Worm (Caenorhabditis elegans) whole organism, mixed stage, embryonic: ENCODE results near the gene mpst-1.

Experiments used
- bed-3 ChIP-seq: fragments of 200-800 bp; sonication (Bioruptor generic); optimal IDR thresholded peaks from 3 replicates; lab custom pipeline; 2018; ENCODE audit warnings: mild to moderate bottlenecking, missing genetic modification characterization, moderate library complexity, missing compliant biosample characterization
- blmp-1 ChIP-seq: fragments of 150-350 bp; optimal IDR thresholded peaks from 2 replicates; lab custom pipeline; 2014; ENCODE audit warnings: missing biosample characterization, missing genetic modification characterization
- ceh-39 ChIP-seq: fragments of 150-350 bp; optimal IDR thresholded peaks from 2 replicates; lab custom pipeline; 2014; ENCODE audit warnings: missing biosample characterization, missing genetic modification characterization
- ceh-43 ChIP-seq: fragments of 200-800 bp; sonication (Bioruptor generic); optimal IDR thresholded peaks from 2 replicates; lab custom pipeline; 2018; ENCODE audit warnings: mild to moderate bottlenecking, missing genetic modification characterization, moderate library complexity, missing compliant biosample characterization
- ces-1 ChIP-seq: fragments of 150-350 bp; optimal IDR thresholded peaks from 2 replicates; lab custom pipeline; 2014; ENCODE audit warnings: missing biosample characterization, missing genetic modification reagents, missing genetic modification characterization
- cnd-1 ChIP-seq: fragments of 200-800 bp; sonication (Bioruptor generic); optimal IDR thresholded peaks from 2 replicates; lab custom pipeline; 2018; ENCODE audit warnings: mild to moderate bottlenecking, missing genetic modification characterization, missing compliant biosample characterization
- drap-1 ChIP-seq: fragments of 200-800 bp; sonication (Bioruptor generic); optimal IDR thresholded peaks from 3 replicates; lab custom pipeline; 2018; ENCODE audit warnings: mild to moderate bottlenecking, missing genetic modification characterization, missing compliant biosample characterization
- elt-1 ChIP-seq: sonication (generic microtip); optimal IDR thresholded peaks from 2 replicates; lab custom pipeline; 2017; ENCODE audit warnings: missing genetic modification characterization, mild to moderate bottlenecking, missing compliant biosample characterization, antibody characterized with exemption, moderate library complexity, borderline replicate concordance; ENCODE audit not compliant: insufficient read depth
- elt-3 ChIP-seq: fragments of 150-350 bp; optimal IDR thresholded peaks from 2 replicates; lab custom pipeline; 2014; ENCODE audit warnings: missing biosample characterization, missing genetic modification characterization
- flh-1 ChIP-seq: fragments of 200-800 bp; sonication (Bioruptor generic); optimal IDR thresholded peaks from 2 replicates; lab custom pipeline; 2018; ENCODE audit warnings: mild to moderate bottlenecking, missing genetic modification characterization, moderate library complexity, missing compliant biosample characterization
- ham-2 ChIP-seq: fragments of 200-800 bp; sonication (Bioruptor generic); optimal IDR thresholded peaks from 2 replicates; lab custom pipeline; 2018; ENCODE audit warnings: mild to moderate bottlenecking, missing genetic modification characterization, missing compliant biosample characterization
- hlh-1 ChIP-seq: fragments of 150-350 bp; optimal IDR thresholded peaks from 2 replicates; lab custom pipeline; 2014; ENCODE audit warnings: missing biosample characterization, missing genetic modification reagents, missing genetic modification characterization
- lin-13 ChIP-seq: fragments of 150-350 bp; optimal IDR thresholded peaks from 2 replicates; lab custom pipeline; 2014; ENCODE audit warnings: missing biosample characterization, missing genetic modification characterization
- lin-32 ChIP-seq: fragments of 200-800 bp; sonication (Bioruptor generic); optimal IDR thresholded peaks from 2 replicates; lab custom pipeline; 2018; ENCODE audit warnings: mild to moderate bottlenecking, missing genetic modification characterization, missing compliant biosample characterization
- mab-5 ChIP-seq: fragments of 150-350 bp; optimal IDR thresholded peaks from 2 replicates; lab custom pipeline; 2014; ENCODE audit warnings: missing biosample characterization, missing genetic modification characterization
- mep-1 ChIP-seq: fragments of 150-350 bp; optimal IDR thresholded peaks from 2 replicates; lab custom pipeline; 2017; ENCODE audit warnings: missing biosample characterization, missing genetic modification reagents, missing genetic modification characterization, inconsistent platforms
- nhr-12 ChIP-seq: fragments of 150-350 bp; optimal IDR thresholded peaks from 2 replicates; lab custom pipeline; 2014; ENCODE audit warnings: missing biosample characterization, missing genetic modification characterization
- nhr-2 ChIP-seq: fragments of 150-350 bp; optimal IDR thresholded peaks from 2 replicates; lab custom pipeline; 2014; ENCODE audit warnings: missing biosample characterization, missing genetic modification characterization
- nhr-237 ChIP-seq: fragments of 150-350 bp; optimal IDR thresholded peaks from 2 replicates; lab custom pipeline; 2014; ENCODE audit warnings: missing biosample characterization, missing genetic modification characterization
- nhr-28 ChIP-seq: fragments of 150-350 bp; optimal IDR thresholded peaks from 2 replicates; lab custom pipeline; 2014; ENCODE audit warnings: missing biosample characterization, missing genetic modification characterization
- nhr-76 ChIP-seq: sonication (generic microtip); optimal IDR thresholded peaks from 2 replicates; lab custom pipeline; 2017; ENCODE audit warnings: missing biosample characterization, missing genetic modification characterization
- pha-4 ChIP-seq: fragments of 150-350 bp; optimal IDR thresholded peaks from 2 replicates; lab custom pipeline; 2018; ENCODE audit warnings: missing biosample characterization, missing genetic modification reagents, missing genetic modification characterization
- sem-2 ChIP-seq: fragments of 200-800 bp; sonication (Bioruptor generic); optimal IDR thresholded peaks from 2 replicates; lab custom pipeline; 2018; ENCODE audit warnings: mild to moderate bottlenecking, missing genetic modification characterization, missing compliant biosample characterization
- snpc-4 ChIP-seq: fragments of 150-350 bp; optimal IDR thresholded peaks from 2 replicates; lab custom pipeline; 2014; ENCODE audit warnings: missing biosample characterization, missing genetic modification characterization
- sptf-1 ChIP-seq: sonication (generic microtip); optimal IDR thresholded peaks from 2 replicates; lab custom pipeline; 2017; ENCODE audit warnings: mild to moderate bottlenecking, missing genetic modification characterization, moderate library complexity, missing compliant biosample characterization
- tbx-8 ChIP-seq: fragments of 200-800 bp; sonication (Bioruptor generic); optimal IDR thresholded peaks from 2 replicates; lab custom pipeline; 2018; ENCODE audit warnings: mild to moderate bottlenecking, missing genetic modification characterization, moderate library complexity, missing compliant biosample characterization
- unc-120 ChIP-seq: sonication (generic microtip); optimal IDR thresholded peaks from 2 replicates; lab custom pipeline; 2017; ENCODE audit warnings: missing genetic modification characterization, missing compliant biosample characterization; ENCODE audit not compliant: poor library complexity, severe bottlenecking
- unc-62 ChIP-seq: fragments of 150-350 bp; optimal IDR thresholded peaks from 2 replicates; lab custom pipeline; 2014; ENCODE audit warnings: missing biosample characterization, missing genetic modification reagents, missing genetic modification characterization
- zip-8 ChIP-seq: fragments of 150-350 bp; optimal IDR thresholded peaks from 2 replicates; lab custom pipeline; 2014; ENCODE audit warnings: missing biosample characterization, missing genetic modification characterization

Gene mpst-1

DNA sequence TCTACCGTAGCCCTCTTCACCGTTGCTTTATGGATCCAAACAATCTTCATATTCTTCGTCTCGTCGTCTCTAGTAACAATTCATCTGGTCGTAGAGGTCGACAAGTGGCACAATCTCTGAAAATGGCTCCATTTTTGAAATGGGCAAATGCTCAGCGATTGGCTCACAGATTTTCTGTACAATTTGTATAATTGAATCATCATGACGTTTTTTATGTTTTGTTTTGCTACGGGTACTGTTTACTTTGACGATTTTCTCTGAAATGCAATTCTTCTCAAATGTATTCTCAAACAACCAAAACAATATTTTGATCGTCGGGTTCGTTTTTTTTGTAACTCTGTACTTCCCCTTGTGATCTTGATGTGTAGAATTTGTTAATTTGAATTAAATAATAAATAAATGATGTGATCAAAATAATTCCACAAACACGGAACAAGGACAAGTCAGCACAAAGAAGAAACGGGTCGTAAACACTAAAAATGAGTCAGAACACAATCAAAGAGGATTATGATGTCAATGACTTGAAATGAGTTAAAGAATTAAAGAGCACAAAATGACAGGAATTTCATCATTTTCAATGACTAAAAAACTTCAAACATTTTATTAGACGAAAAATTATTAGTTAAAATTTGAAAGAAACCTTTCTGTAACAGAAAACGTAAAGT lies 35.1 kb upstream of the mpst-1 start:
- no peak for TF ChIP-seq zip-8 (tag; lab: Kevin White, UChicago)
- no peak for TF ChIP-seq sem-2 (GFP tag; lab: Kevin White, UChicago)
- TF ChIP-seq ham-2: no peak
- TF ChIP-seq cnd-1: no peak
- TF ChIP-seq nhr-2 (tag; lab: Kevin White, UChicago): no peak
- no peak for TF ChIP-seq blmp-1
- TF ChIP-seq ceh-39 (tag; lab: Kevin White, UChicago): no peak
- no peak for TF ChIP-seq nhr-76 (tag; lab: Kevin White, UChicago)

DNA sequence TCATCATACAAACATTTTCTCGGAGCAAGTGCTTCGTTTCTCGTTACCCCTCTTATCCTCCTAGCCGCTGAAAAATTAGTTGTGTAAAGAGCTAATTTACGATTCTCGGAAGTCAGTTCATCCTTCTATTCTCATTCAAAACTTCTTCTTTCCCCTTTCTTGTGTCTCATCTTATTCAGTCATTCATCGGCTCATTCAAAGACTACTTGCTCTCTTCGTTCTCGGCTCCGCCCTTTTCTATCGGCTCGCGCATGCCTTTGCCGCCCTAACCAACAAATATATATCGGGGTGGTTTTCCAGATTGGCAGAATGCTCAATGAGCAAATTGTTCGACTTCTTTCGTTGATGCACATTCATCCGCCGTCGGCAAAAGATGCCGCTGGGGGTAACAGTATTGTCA lies 33.5 kb upstream of the mpst-1 start, which contains the start of gene R13H4.5:
Gene R13H4.5 (plus strand): TSS at position 301 of the 400 bp plus-strand sequence.
- TF ChIP-seq nhr-76 (tag; lab: Kevin White, UChicago): no peak
- TF ChIP-seq, all 35 proteins: peak for 0

DNA sequence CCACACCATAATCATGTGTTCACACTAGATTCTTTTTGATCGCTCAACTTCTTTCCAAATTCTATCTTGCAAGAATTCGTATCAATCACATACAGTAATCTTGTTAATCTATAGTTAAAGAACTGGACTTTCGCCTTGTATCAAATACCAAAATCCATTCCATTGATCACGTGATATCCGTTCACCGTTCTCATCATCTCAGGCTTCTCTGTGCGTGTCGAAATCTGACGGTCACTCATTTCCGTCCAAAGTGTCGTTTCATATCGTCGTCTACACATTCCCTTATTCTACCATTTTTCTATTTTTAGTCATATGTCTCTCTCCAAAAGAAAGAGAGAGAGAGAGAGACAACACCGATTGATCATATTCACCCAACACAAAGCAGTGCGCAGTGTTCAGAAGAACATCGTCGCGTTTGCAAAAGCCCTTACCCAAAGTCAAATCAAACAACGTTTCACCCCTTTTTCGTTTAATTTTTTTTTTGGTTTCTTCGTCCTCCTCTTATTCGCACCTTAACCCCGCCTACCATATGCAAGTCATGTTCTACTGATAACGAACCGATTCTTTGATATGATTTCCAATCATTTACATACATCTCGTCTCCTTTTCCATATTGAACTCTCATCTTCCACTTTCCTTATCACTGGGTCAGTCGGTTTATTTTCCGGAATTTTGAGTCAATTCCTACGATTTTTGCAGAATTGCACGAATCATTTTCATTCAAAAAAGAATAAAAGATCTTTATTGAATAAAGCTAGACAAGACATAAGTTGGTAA lies 32.4 kb upstream of the mpst-1 start:
- TF ChIP-seq sptf-1 (tag; lab: Kevin White, UChicago) (no peak), ceh-43 (GFP tag; lab: Kevin White, UChicago) (no peak), mab-5 (no peak), nhr-28 (no peak), sem-2 (GFP tag; lab: Kevin White, UChicago) (no peak), lin-13 (tag; lab: Kevin White, UChicago) (no peak), nhr-2 (tag; lab: Kevin White, UChicago) (no peak), hlh-1 (no peak), unc-62 (GFP tag; lab: Kevin White, UChicago) (no peak)

DNA sequence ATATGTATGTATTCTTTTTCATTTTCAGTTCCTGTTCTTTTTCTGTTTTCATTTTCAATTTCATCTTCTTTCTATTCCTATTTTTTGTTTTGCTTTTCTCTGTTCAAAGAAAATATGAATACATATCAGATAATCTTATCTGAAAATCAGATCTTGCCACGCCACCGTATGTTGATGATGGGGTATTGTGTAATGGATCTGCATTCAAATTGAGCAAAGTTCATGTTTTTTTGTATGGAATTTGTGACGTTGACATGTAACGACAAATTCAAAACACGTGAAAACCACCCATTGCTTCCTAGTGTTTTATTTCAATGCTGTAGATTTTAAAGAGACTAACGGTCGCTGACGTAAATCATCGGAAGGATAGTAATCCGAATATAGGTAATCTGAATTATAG lies 31.4 kb upstream of the mpst-1 start:
- peak; percentile 77 for TF ChIP-seq elt-1 (tag; lab: Kevin White, UChicago)
- TF ChIP-seq unc-62 (GFP tag; lab: Kevin White, UChicago): no peak
- no peak for TF ChIP-seq pha-4

DNA sequence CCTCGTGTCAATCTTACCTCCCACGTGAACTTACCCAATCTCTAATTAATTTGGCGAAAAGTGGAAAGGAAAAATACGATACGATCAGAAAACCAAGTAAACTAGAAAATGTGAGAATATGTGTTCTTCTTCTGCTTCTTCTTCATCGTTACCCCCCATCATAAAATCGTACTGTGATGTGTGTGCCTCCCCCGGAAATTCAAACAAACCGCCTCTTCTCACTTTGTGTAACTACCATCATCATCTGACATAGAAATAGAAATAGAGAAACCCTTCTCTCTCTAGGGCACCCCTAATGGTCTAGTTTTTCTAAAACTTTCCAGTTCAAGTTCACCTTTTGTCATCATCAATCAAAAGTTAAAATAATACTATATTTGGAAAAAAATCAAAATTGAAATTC lies 30.9 kb upstream of the mpst-1 start:
- no peak for TF ChIP-seq ceh-39 (tag; lab: Kevin White, UChicago)
- TF ChIP-seq mep-1 (tag; lab: Kevin White, UChicago): no peak
- TF ChIP-seq cnd-1: no peak
- no peak for TF ChIP-seq zip-8 (tag; lab: Kevin White, UChicago)
- TF ChIP-seq nhr-28: no peak

DNA sequence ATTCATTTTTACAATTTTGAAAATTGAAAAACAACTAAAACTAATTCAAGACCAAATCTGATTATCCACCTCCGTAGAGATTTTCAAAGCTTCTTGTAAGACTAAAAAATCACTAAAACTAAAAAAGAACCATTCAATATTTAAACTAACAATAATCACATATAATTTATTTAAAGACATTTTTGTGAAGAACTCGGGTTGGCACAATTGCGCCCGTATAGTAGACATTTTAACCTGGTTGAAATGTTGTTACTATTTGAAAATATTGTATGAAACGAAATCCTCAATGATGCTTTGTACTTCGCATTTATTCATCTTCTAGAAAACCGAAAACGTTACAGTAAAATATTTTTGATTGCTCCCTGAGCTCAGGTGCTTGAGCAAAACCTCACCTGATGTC lies 29.2 kb upstream of the mpst-1 start:
- TF ChIP-seq unc-62 (GFP tag; lab: Kevin White, UChicago) (no peak), bed-3 (GFP tag; lab: Kevin White, UChicago) (no peak), mep-1 (tag; lab: Kevin White, UChicago) (no peak), zip-8 (tag; lab: Kevin White, UChicago) (no peak), drap-1 (GFP tag; lab: Kevin White, UChicago) (no peak), pha-4 (no peak), mab-5 (no peak), nhr-12 (tag; lab: Kevin White, UChicago) (no peak), unc-120 (tag; lab: Kevin White, UChicago) (no peak)
- TF ChIP-seq, all 35 proteins: peak for 0

DNA sequence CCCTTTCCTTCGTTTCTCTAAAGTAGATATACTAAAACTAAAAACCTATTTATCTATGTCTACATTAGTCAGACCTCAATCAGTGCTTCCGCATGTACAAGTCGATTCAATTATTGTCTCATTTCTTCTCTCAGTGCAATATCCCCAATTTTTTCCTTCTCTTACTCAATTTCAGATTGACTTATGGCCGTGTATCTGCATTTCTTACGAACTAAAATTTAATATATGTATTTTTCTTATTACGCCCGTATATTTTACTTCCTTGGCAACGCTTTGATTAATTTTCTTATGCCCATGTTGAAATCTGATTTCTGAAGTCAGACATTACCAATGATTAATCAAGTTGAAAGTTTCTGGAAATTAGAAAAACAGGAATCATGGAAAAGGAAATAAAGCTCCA lies 28.0 kb upstream of the mpst-1 start:
- no peak for TF ChIP-seq nhr-76 (tag; lab: Kevin White, UChicago)
- TF ChIP-seq drap-1 (GFP tag; lab: Kevin White, UChicago): no peak
- peak; percentile 95 for TF ChIP-seq ces-1

DNA sequence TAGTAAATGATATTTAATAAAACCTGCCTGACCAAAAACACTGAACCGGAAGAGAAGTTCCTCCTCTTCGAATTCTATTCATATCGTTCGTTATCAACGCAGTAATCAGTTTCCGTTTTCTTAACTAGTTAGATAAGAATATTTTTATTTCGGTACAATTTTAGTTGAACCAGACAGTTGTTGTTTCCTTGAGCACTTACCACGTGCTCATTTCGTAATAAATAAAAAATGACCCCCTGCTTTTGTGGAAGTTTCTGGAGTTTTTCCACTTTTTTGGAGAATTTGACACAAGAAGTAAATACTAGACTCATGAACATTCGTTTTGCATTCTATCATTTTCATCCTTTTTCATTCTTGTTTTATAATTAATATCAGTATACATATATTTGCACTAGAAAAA lies 26.9 kb upstream of the mpst-1 start:
- no peak for TF ChIP-seq nhr-28
- TF ChIP-seq tbx-8 (GFP tag; lab: Kevin White, UChicago): no peak
- no peak for TF ChIP-seq elt-3 (tag; lab: Kevin White, UChicago)
- no peak for TF ChIP-seq snpc-4 (tag; lab: Kevin White, UChicago)
- no peak for TF ChIP-seq hlh-1
- no peak for TF ChIP-seq flh-1 (GFP tag; lab: Kevin White, UChicago)
- TF ChIP-seq nhr-237 (tag; lab: Kevin White, UChicago): no peak
- no peak for TF ChIP-seq blmp-1
- TF ChIP-seq unc-62 (GFP tag; lab: Kevin White, UChicago): no peak
- TF ChIP-seq lin-32: no peak
- TF ChIP-seq cnd-1: no peak
- TF ChIP-seq, all 35 proteins: peak for 0
